Fruit fly (Drosophila melanogaster): ENCODE measurements around the gene Reph.

Reph gene

dm6 chr2L:3852120-3852519 lies 48.8 kb downstream of the Reph start (continued):
- TF ChIP-seq CG4424 (GFP tag; optimal IDR thresholded peaks at IDR 0.05) (peak; percentile 47), psq (GFP tag; optimal IDR thresholded peaks at IDR 0.05) (no peak), CG4730 (GFP tag; IDR thresholded peaks at IDR 0.05) (0 out of 2 replicates have a peak, but pooled peaks have one; percentile 13), eve (GFP tag; optimal IDR thresholded peaks at IDR 0.05) (peak in 1 of 2 experiments; percentile 40), ken (GFP tag; IDR thresholded peaks at IDR 0.05) (0 out of 3 replicates have a peak, but pooled peaks have one; percentile 20), NfI (GFP tag; optimal IDR thresholded peaks at IDR 0.05) (peak; percentile 0), CG12236 (GFP tag; optimal IDR thresholded peaks at IDR 0.05) (peak; percentile 30), CG8281 (tag; optimal IDR thresholded peaks at IDR 0.05) (no peak), CG10274 (GFP tag; optimal IDR thresholded peaks at IDR 0.05) (no peak), CG30431 (GFP tag; optimal IDR thresholded peaks at IDR 0.05) (peak; percentile 35), phol (tag; optimal IDR thresholded peaks at IDR 0.05) (peak; percentile 65), CG11504 (tag; optimal IDR thresholded peaks at IDR 0.05) (peak; percentile 46), CG6175 (GFP tag; IDR thresholded peaks at IDR 0.05) (no peak), en (GFP tag; optimal IDR thresholded peaks at IDR 0.05) (peak; percentile 15), PHDP (tag; optimal IDR thresholded peaks at IDR 0.05) (peak; percentile 9), ATbp (GFP tag; optimal IDR thresholded peaks at IDR 0.05) (peak; percentile 19), ac (GFP tag; optimal IDR thresholded peaks at IDR 0.05) (peak; percentile 38), Side (GFP tag; optimal IDR thresholded peaks at IDR 0.05) (peak; percentile 45), CG16815 (GFP tag; optimal IDR thresholded peaks at IDR 0.05) (peak; percentile 12), ara (GFP tag; IDR thresholded peaks at IDR 0.05) (peak; percentile 62; the same call in 1 of the 2 replicates), CG14710 (tag; optimal IDR thresholded peaks at IDR 0.05) (peak; percentile 63), CG17361 (GFP tag; IDR thresholded peaks at IDR 0.05) (0 out of 3 replicates have a peak, but pooled peaks have one; percentile 45), Mes4 (GFP tag; optimal IDR thresholded peaks at IDR 0.05) (peak; percentile 23), B-H2 (GFP tag; optimal IDR thresholded peaks at IDR 0.05) (no peak), gsb-n (tag; optimal IDR thresholded peaks at IDR 0.05) (peak; percentile 87), Hr51 (GFP tag; optimal IDR thresholded peaks at IDR 0.05) (peak in 1 of 2 experiments; percentile 32), lov (optimal IDR thresholded peaks at IDR 0.05) (no peak), lov (GFP tag; IDR thresholded peaks at IDR 0.05) (0 out of 3 replicates have a peak, but pooled peaks have one; percentile 55), fd96Cb (tag; optimal IDR thresholded peaks at IDR 0.05) (peak; percentile 60), twi (tag; optimal IDR thresholded peaks at IDR 0.05) (peak; percentile 60), CG9727 (GFP tag; optimal IDR thresholded peaks at IDR 0.05) (peak; percentile 56), az2 (GFP tag; optimal IDR thresholded peaks at IDR 0.05) (peak; percentile 54), CG6689 (GFP tag; IDR thresholded peaks at IDR 0.05) (peak; percentile 61), CG16813 (GFP tag; IDR thresholded peaks at IDR 0.05; ENCODE audit: partially characterized antibody) (no peak), lilli (GFP tag; optimal IDR thresholded peaks at IDR 0.05) (peak; percentile 8), CG10431 (GFP tag; optimal IDR thresholded peaks at IDR 0.05) (peak; percentile 16), croc (GFP tag; conservative IDR thresholded peaks at IDR 0.05) (peak; percentile 48), Rx (GFP tag; IDR thresholded peaks at IDR 0.05) (0 out of 2 replicates have a peak, but pooled peaks have one; percentile 22), salm (tag; optimal IDR thresholded peaks at IDR 0.05) (peak; percentile 7), dpn (GFP tag; optimal IDR thresholded peaks at IDR 0.05) (peak; percentile 7 to 19), NFAT (GFP tag; IDR thresholded peaks at IDR 0.05) (no peak), fu2 (GFP tag; optimal IDR thresholded peaks at IDR 0.05) (no peak), Six4 (GFP tag; optimal IDR thresholded peaks at IDR 0.05) (peak; percentile 65), D19A (tag; optimal IDR thresholded peaks at IDR 0.05) (no peak), CG13424 (tag; optimal IDR thresholded peaks at IDR 0.05) (peak; percentile 51)
